Worm (Caenorhabditis elegans): ENCODE results near the gene ttr-10.
"Not testable (repeated sequence)": the region's sequence is repeated elsewhere in the genome, so short reads cannot be mapped to it uniquely, and the experiment has no call there.

The ttr-10 gene

DNA sequence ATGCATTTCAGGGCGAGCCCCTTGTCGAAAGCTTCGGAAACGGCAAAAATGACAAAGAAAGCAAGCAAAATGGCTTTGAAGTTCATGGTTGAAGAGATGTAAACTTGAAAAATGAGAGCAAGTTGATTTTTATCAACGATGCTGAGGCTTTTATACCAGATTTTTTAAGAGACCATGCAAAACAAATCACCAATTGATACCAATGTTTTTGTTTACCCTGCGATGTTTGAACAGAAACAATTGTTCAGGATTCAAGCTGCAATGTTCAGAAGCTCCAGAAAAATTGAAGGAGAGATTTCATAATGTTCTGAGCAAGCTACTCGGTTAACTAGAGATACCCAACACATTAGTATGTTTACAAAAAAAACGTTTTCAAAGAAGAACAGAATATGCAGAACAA lies 31.4 kb downstream of the ttr-10 start, which contains the start of gene C54F6.15:
Gene C54F6.15, minus strand, starts transcription at position 101 of the 400 bp plus-strand sequence.
- TF ChIP-seq him-1 (tag; optimal IDR thresholded peaks at IDR 0.05) (no peak), dao-5 (tag; optimal IDR thresholded peaks at IDR 0.05) (no peak), W03F9.2 (tag; optimal IDR thresholded peaks at IDR 0.05) (no peak)

DNA sequence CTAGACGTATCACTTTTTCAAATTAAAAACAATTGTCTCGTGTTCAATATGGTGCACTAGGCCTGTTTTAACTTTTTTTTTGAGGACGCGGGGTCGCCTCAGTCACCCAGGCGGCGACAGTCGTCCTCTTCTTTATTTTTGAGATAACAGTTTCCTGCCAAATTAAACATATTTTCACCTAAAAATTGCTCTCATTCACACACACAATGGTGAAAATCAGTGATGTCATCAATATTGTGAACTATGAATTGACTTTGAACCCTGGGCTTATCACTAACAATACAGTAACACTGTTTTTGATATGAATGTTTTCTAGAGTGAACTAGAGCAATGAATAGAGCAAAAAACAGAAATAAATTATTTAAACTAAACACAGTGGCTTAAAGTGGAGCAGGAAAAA lies 32.4 kb downstream of the ttr-10 start:
- TF ChIP-seq W03F9.2 (tag; optimal IDR thresholded peaks at IDR 0.05) (no peak), him-1 (tag; optimal IDR thresholded peaks at IDR 0.05) (no peak), dao-5 (tag; optimal IDR thresholded peaks at IDR 0.05) (no peak)

DNA sequence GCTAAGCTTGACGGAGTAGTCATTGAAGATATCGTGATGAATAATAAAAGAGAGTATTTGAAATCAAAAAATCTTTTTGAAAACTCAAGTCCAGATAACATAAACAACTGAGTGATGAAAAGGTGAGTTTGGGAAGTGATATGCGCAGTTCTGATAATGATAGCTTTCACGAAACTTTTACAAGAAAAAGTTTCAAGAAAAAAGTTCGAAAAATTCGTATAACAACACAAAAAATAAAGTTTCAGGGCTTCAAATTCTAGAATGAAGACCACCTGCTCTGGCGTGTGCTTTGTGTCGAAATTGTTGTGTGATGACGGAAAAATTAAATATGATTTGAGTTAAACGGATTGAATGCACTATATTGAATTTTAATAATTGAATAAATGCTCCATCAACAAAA lies 33.6 kb downstream of the ttr-10 start, which contains the start of gene srb-19:
Gene srb-19, minus strand, starts transcription at position 101 of the 400 bp plus-strand sequence.
- TF ChIP-seq W03F9.2 (tag; optimal IDR thresholded peaks at IDR 0.05) (no peak), him-1 (tag; optimal IDR thresholded peaks at IDR 0.05) (no peak), dao-5 (tag; optimal IDR thresholded peaks at IDR 0.05) (no peak)

DNA sequence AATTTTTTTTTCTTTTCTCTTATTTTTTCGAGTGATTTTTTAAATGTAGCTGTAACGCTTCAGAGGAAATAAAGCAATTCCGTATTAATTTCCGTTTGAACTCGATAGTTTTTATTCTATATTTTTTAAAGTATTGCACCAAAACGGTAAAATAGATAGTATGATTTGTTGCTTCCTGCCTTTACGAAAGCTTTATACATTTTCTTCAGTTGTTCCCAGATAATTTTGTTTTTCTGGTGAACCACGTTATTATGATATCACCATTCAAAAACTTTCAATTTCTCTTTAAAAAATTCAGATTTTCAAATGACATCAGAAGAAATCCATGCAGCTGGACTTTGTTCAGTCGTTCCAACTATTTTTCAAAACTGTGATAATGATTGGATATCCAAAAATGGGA lies 38.8 kb downstream of the ttr-10 start, which contains the start of gene srb-18:
Gene srb-18, plus strand, starts transcription at position 301 of the 400 bp plus-strand sequence.
- TF ChIP-seq W03F9.2 (tag; optimal IDR thresholded peaks at IDR 0.05) (no peak), dao-5 (tag; optimal IDR thresholded peaks at IDR 0.05) (no peak), him-1 (tag; optimal IDR thresholded peaks at IDR 0.05) (no peak)

DNA sequence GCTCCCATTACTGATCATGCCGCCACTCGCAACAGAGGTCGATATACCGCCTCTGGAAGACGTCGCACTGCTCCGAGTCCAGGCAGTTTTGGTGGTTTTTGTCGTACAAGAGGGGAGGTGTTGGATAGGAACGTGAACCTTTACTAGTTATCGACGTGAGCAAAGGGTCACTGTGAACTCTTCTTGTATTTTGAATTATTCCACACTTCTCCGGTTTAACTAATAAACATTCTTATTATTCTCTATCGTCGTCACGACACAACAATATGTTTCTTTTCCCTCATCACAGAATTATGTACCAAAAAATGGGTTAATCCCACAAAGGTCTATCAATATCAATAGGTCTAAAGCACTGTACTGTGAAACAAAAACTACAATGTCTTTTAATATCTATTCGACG lies 42.3 kb downstream of the ttr-10 start, which contains the start of gene nhr-171:
Gene nhr-171, plus strand, starts transcription at position 301 of the 400 bp plus-strand sequence.
- not testable (repeated sequence) for TF ChIP-seq dao-5, W03F9.2, him-1 (tag; optimal IDR thresholded peaks at IDR 0.05)

DNA sequence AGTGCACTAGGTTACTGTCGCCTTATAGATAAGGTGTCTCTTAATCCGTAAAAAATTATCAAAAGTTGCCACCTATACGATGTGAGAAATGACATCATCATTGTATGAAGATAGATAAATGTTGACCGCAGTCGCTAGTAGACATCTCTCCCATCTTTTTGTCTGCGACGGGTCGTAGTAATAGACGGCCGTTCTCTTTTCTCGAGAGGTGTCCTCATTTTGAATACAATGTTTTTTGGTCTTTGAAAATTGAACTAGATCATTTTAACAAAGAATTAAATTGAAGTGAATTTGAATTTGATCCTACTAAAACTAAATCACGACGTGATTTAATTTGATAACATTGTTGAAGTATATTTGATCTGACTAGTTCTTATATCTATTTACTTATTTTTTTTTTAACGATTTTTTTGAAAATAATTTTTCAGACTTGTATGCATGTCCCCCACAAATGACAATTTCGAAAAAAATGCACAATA lies 45.1 kb downstream of the ttr-10 start, which contains the start of the genes str-31 and nhr-172:
Gene str-31, minus strand, starts transcription at position 101 of the 479 bp plus-strand sequence.
Gene nhr-172, plus strand, starts transcription at position 429 of the 479 bp plus-strand sequence.
- TF ChIP-seq W03F9.2 (tag; optimal IDR thresholded peaks at IDR 0.05) (no peak), him-1 (tag; optimal IDR thresholded peaks at IDR 0.05) (no peak), dao-5 (tag; optimal IDR thresholded peaks at IDR 0.05) (no peak)

DNA sequence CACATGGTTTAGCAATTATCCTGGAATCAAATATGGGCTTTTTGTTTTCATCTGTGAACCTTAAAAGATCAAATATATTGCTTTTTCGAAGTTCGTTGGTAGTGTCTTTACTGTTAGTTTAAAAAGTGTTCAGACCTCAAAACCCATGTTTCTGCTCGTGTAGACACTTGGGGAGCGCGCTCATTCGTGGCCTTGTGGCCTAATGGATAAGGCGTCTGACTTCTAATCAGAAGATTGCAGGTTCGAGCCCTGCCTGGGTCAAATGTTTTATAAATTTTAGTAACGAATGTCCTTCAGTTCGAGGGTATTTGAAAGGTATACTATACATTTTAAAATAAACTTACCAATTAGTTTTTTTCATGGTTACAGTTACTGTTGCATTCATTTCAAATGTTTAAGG lies 47.5 kb downstream of the ttr-10 start:
- TF ChIP-seq W03F9.2 (tag; optimal IDR thresholded peaks at IDR 0.05): no peak
- no peak for TF ChIP-seq him-1 (tag; optimal IDR thresholded peaks at IDR 0.05)
- no peak for TF ChIP-seq dao-5 (tag; optimal IDR thresholded peaks at IDR 0.05)

DNA sequence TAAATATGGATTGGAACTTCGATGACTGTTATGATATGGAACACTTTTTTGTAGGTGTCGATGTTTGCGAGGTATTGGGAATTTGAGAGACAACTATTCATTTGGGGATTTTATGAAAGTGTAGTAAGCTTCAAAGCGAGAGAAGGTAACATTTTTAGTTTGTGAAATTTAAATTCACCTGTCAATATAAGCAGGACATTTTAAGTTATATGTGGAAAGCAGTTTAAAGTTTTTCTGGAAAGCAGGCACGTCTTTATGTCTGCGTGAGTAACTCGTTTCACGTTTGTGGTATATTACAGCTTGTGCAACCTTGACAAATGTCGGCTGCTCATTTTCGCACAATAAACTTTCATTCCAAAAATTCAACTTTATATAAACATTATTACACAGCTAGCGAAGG lies 49.5 kb downstream of the ttr-10 start, which contains the start of gene srh-229:
Gene srh-229, minus strand, starts transcription at position 101 of the 400 bp plus-strand sequence.
- TF ChIP-seq dao-5 (tag; optimal IDR thresholded peaks at IDR 0.05) (no peak), W03F9.2 (tag; optimal IDR thresholded peaks at IDR 0.05) (no peak), him-1 (tag; optimal IDR thresholded peaks at IDR 0.05) (no peak)

Data from whole organism, L4/young adult.